Fruit fly (Drosophila melanogaster): ENCODE data around the gene CalpC.

The CalpC gene

DNA sequence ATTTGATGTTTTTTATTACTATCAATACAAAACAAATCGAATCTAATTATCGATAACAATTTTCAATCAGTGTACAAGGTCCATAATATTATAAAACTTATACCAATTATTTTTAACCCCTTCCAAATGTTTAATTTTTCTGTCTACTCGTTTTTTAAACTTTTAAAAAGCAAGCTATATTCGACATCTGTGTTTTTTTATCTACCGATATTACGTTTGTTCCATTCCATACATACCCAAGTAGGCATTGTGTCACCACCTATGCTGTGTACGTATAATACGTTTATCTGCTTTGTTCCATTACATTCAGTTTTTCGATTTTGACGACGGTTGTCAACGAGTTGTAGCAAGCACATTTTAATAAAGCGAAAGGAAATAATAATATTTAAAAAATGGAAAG lies 35.7 kb downstream of the CalpC start, which contains the start of gene nonA (continued):
- TF ChIP-seq BEAF-32 (GFP tag; optimal IDR thresholded peaks at IDR 0.05) (peak; percentile 54), Bteb2 (GFP tag; optimal IDR thresholded peaks at IDR 0.05) (no peak), CG6272 (GFP tag; IDR thresholded peaks at IDR 0.05) (no peak), Hr51 (GFP tag; optimal IDR thresholded peaks at IDR 0.05) (no peak), CG18262 (tag; optimal IDR thresholded peaks at IDR 0.05) (no peak), CG12659 (GFP tag; optimal IDR thresholded peaks at IDR 0.05) (peak; percentile 48), CG2116 (GFP tag; optimal IDR thresholded peaks at IDR 0.05) (peak; percentile 91), CG6254 (GFP tag; optimal IDR thresholded peaks at IDR 0.05) (no peak), Lpt (GFP tag; optimal IDR thresholded peaks at IDR 0.05) (no peak), CG11085 (GFP tag; IDR thresholded peaks at IDR 0.05) (no peak), Nf-YC (tag; optimal IDR thresholded peaks at IDR 0.05) (no peak), ATbp (GFP tag; optimal IDR thresholded peaks at IDR 0.05) (no peak), HLH4C (GFP tag; IDR thresholded peaks at IDR 0.05; ENCODE audit: partially characterized antibody) (peak; percentile 53; the same call in 2 of the 3 replicates), CG14710 (tag; optimal IDR thresholded peaks at IDR 0.05) (peak; percentile 60), slp2 (GFP tag; optimal IDR thresholded peaks at IDR 0.05) (no peak), CG2129 (GFP tag; IDR thresholded peaks at IDR 0.05; ENCODE audit: partially characterized antibody) (no peak), Scr (GFP tag; IDR thresholded peaks at IDR 0.05; ENCODE audit: partially characterized antibody) (peak; percentile 46), chif (GFP tag; optimal IDR thresholded peaks at IDR 0.05) (no peak), CG11456 (GFP tag; IDR thresholded peaks at IDR 0.05) (no peak), ttk (GFP tag; IDR thresholded peaks at IDR 0.05) (no peak), C15 (GFP tag; IDR thresholded peaks at IDR 0.05) (no peak), CG17829 (tag; optimal IDR thresholded peaks at IDR 0.05) (peak; percentile 10), CG4617 (GFP tag; optimal IDR thresholded peaks at IDR 0.05; ENCODE audit: borderline replicate concordance) (peak; percentile 51), Sry-δ (GFP tag; optimal IDR thresholded peaks at IDR 0.05) (peak; percentile 51), CG10431 (GFP tag; optimal IDR thresholded peaks at IDR 0.05) (peak; percentile 12), CG8924 (tag; optimal IDR thresholded peaks at IDR 0.05) (peak; percentile 22), Pdp1 (GFP tag; optimal IDR thresholded peaks at IDR 0.05) (peak in 1 of 2 experiments; percentile 32), stwl (tag; optimal IDR thresholded peaks at IDR 0.05) (peak; percentile 9), CG16815 (GFP tag; optimal IDR thresholded peaks at IDR 0.05) (no peak), NFAT (GFP tag; IDR thresholded peaks at IDR 0.05) (no peak), amos (GFP tag; IDR thresholded peaks at IDR 0.05; ENCODE audit: partially characterized antibody) (peak; percentile 15; the same call in 1 of the 2 replicates), CG30020 (tag; optimal IDR thresholded peaks at IDR 0.05) (peak; percentile 99)

DNA sequence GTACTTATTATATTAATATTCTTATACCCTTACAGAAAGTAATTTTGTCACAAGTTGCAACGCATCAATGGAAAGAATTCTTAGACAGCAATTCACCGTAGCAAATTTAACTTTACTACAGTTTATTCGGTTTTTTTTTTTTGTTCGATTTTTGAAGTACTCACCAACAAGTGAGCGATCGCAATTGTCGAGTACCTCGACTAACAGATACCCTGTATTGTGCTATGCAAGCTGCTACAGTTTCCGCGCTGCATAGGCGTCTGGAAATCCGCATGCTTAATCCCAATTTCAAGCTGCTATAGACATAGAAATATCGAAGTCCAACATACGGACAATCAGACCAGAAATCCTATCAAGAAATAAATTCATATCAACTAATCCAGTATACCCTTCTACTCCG lies 43.0 kb downstream of the CalpC start:
- TF ChIP-seq tna (GFP tag; IDR thresholded peaks at IDR 0.05; ENCODE audit: partially characterized antibody) (peak; percentile 41; the same call in 1 of the 2 replicates), CG16813 (GFP tag; IDR thresholded peaks at IDR 0.05; ENCODE audit: partially characterized antibody) (peak; percentile 26; the same call in 1 of the 3 replicates), Scr (GFP tag; IDR thresholded peaks at IDR 0.05; ENCODE audit: partially characterized antibody) (peak; percentile 23), CG3838 (GFP tag; optimal IDR thresholded peaks at IDR 0.05) (no peak), fd102C (GFP tag; optimal IDR thresholded peaks at IDR 0.05) (no peak), Max (GFP tag; optimal IDR thresholded peaks at IDR 0.05) (no peak), CG11247 (GFP tag; IDR thresholded peaks at IDR 0.05) (no peak), klu (GFP tag; IDR thresholded peaks at IDR 0.05) (no peak), CG14860 (GFP tag; IDR thresholded peaks at IDR 0.05; ENCODE audit: partially characterized antibody) (peak; percentile 50; the same call in 2 of the 3 replicates), CG7987 (GFP tag; optimal IDR thresholded peaks at IDR 0.05) (no peak), CG31224 (GFP tag; IDR thresholded peaks at IDR 0.05) (no peak), HHEX (GFP tag; optimal IDR thresholded peaks at IDR 0.05) (no peak), HLH4C (GFP tag; IDR thresholded peaks at IDR 0.05; ENCODE audit: partially characterized antibody) (peak; percentile 55; the same call in 2 of the 3 replicates), hbn (GFP tag; IDR thresholded peaks at IDR 0.05; ENCODE audit: partially characterized antibody) (no peak), CG7963 (GFP tag; IDR thresholded peaks at IDR 0.05; ENCODE audit: partially characterized antibody) (peak; percentile 52; the same call in 2 of the 3 replicates), CG11504 (tag; optimal IDR thresholded peaks at IDR 0.05) (no peak), inv (GFP tag; IDR thresholded peaks at IDR 0.05; ENCODE audit: partially characterized antibody) (peak; percentile 36; the same call in 1 of the 2 replicates), disco-r (GFP tag; optimal IDR thresholded peaks at IDR 0.05) (no peak), gsb-n (tag; optimal IDR thresholded peaks at IDR 0.05) (no peak)
